Worm (Caenorhabditis elegans) whole organism, young adult: ENCODE data around the gene F52G3.5.
A peak's percentile ranks its signal among the peaks of the same experiment; 100 is the strongest.

ENCODE experiments used
- B0035.1 ChIP-seq: sonication (generic microtip); optimal IDR thresholded peaks from 2 replicates; lab custom pipeline; 2016; ENCODE audit warnings: missing genetic modification characterization, mild to moderate bottlenecking, missing compliant biosample characterization, missing genotype, missing genetic modification reagents
- B0336.3 ChIP-seq: fragments of 200-800 bp; sonication (Bioruptor generic); IDR thresholded peaks from 2 replicates; pipeline ENCODE4 v1.3.6; 2022; ENCODE audit warnings: missing genetic modification characterization, missing compliant biosample characterization
- F33H1.4 ChIP-seq: fragments of 200-800 bp; sonication (Bioruptor generic); IDR thresholded peaks from 2 replicates; pipeline ENCODE4 v1.3.6; 2022; ENCODE audit warnings: missing genetic modification reagents, missing genetic modification characterization, missing compliant biosample characterization
- F52B5.7 ChIP-seq: sonication (generic microtip); optimal IDR thresholded peaks from 2 replicates; lab custom pipeline; 2016; ENCODE audit warnings: mild to moderate bottlenecking, missing genetic modification characterization, missing compliant biosample characterization
- F57A8.1 ChIP-seq: fragments of 200-800 bp; sonication (Bioruptor generic); optimal IDR thresholded peaks from 2 replicates; lab custom pipeline; 2018; ENCODE audit warnings: mild to moderate bottlenecking, missing genetic modification characterization, moderate library complexity, missing compliant biosample characterization
- ama-1 ChIP-seq, 3 experiments: fragments of 150-350 bp in 1 of 3; sonication (generic microtip) in 2 of 3; optimal IDR thresholded peaks; 2 replicates each; lab custom pipeline; 2014 to 2018; ENCODE audit warnings: missing biosample characterization in 2 of 3, missing genetic modification characterization in 2 of 3, missing genetic modification reagents in 2 of 3
- aptf-2 ChIP-seq: fragments of 200-800 bp; sonication (Bioruptor generic); conservative IDR thresholded peaks from 2 replicates; pipeline ENCODE4 v1.3.6; 2022; ENCODE audit warnings: missing genetic modification reagents, missing genetic modification characterization, missing compliant biosample characterization
- atf-7 ChIP-seq: sonication (generic microtip); optimal IDR thresholded peaks from 2 replicates; lab custom pipeline; 2017; ENCODE audit warnings: mild to moderate bottlenecking, missing genetic modification characterization, missing compliant biosample characterization
- attf-3 ChIP-seq: fragments of 200-800 bp; sonication (Bioruptor generic); conservative IDR thresholded peaks from 2 replicates; pipeline ENCODE4 v1.3.6; 2022; ENCODE audit warnings: missing genetic modification reagents, missing genetic modification characterization, missing compliant biosample characterization
- attf-6 ChIP-seq: fragments of 200-800 bp; sonication (Bioruptor generic); IDR thresholded peaks from 2 replicates; pipeline ENCODE4 v1.3.6; 2022; ENCODE audit warnings: missing genetic modification reagents, missing genetic modification characterization, missing compliant biosample characterization
- bed-1 ChIP-seq: fragments of 200-800 bp; sonication (Bioruptor generic); IDR thresholded peaks from 2 replicates; pipeline ENCODE4 v1.3.6; 2022; ENCODE audit warnings: missing genetic modification reagents, missing genetic modification characterization, missing compliant biosample characterization
- cebp-2 ChIP-seq: fragments of 200-800 bp; sonication (Bioruptor generic); IDR thresholded peaks from 2 replicates; pipeline ENCODE4 v1.3.6; 2022; ENCODE audit warnings: missing genetic modification characterization, missing compliant biosample characterization
- ceh-100 ChIP-seq: fragments of 200-800 bp; sonication (Bioruptor generic); IDR thresholded peaks from 2 replicates; pipeline ENCODE4 v1.3.6; 2022; ENCODE audit warnings: missing genetic modification reagents, missing genetic modification characterization, missing compliant biosample characterization
- ceh-27 ChIP-seq: fragments of 200-800 bp; sonication (Bioruptor generic); optimal IDR thresholded peaks from 2 replicates; lab custom pipeline; 2018; ENCODE audit warnings: mild to moderate bottlenecking, missing genetic modification characterization, moderate library complexity, missing compliant biosample characterization
- ceh-58 ChIP-seq: fragments of 200-800 bp; sonication (Bioruptor generic); IDR thresholded peaks from 2 replicates; pipeline ENCODE4 v1.3.6; 2022; ENCODE audit warnings: missing genetic modification characterization, missing compliant biosample characterization
- dpff-1 ChIP-seq: sonication (generic microtip); optimal IDR thresholded peaks from 2 replicates; lab custom pipeline; 2017; ENCODE audit warnings: mild to moderate bottlenecking, missing genetic modification characterization, missing compliant biosample characterization
- dpl-1 ChIP-seq: fragments of 150-350 bp; optimal IDR thresholded peaks from 2 replicates; lab custom pipeline; 2014; ENCODE audit warnings: missing biosample characterization, missing genetic modification reagents, missing genetic modification characterization
- egl-18 ChIP-seq: fragments of 200-800 bp; sonication (Bioruptor generic); IDR thresholded peaks from 2 replicates; pipeline ENCODE4 v1.3.6; 2022; ENCODE audit warnings: missing genetic modification reagents, missing genetic modification characterization, missing compliant biosample characterization
- egl-44 ChIP-seq: fragments of 200-800 bp; sonication (Bioruptor generic); IDR thresholded peaks from 2 replicates; pipeline ENCODE4 v1.3.6; 2022; ENCODE audit warnings: missing genetic modification reagents, missing genetic modification characterization, missing compliant biosample characterization
- egrh-3 ChIP-seq: fragments of 200-800 bp; sonication (Bioruptor generic); IDR thresholded peaks from 2 replicates; pipeline ENCODE4 v1.3.6; 2022; ENCODE audit warnings: missing genetic modification reagents, missing genetic modification characterization, missing compliant biosample characterization
- ekl-4 ChIP-seq: fragments of 200-800 bp; sonication (Bioruptor generic); IDR thresholded peaks from 2 replicates; pipeline ENCODE4 v1.3.6; 2022; ENCODE audit warnings: missing genetic modification reagents, missing genetic modification characterization, missing compliant biosample characterization
- gei-17 ChIP-seq: fragments of 200-800 bp; sonication (Bioruptor generic); optimal IDR thresholded peaks from 2 replicates; lab custom pipeline; 2018; ENCODE audit warnings: mild to moderate bottlenecking, missing genetic modification characterization, missing compliant biosample characterization
- him-1 ChIP-seq: sonication (generic microtip); optimal IDR thresholded peaks from 2 replicates; lab custom pipeline; 2016; ENCODE audit warnings: missing genotype, missing genetic modification reagents, missing genetic modification characterization, missing compliant biosample characterization
- hmg-1.2 ChIP-seq: fragments of 200-800 bp; sonication (Bioruptor generic); IDR thresholded peaks from 2 replicates; pipeline ENCODE4 v1.3.6; 2022; ENCODE audit warnings: missing genetic modification reagents, missing genetic modification characterization, missing compliant biosample characterization
- hrde-1 ChIP-seq: sonication (generic microtip); optimal IDR thresholded peaks from 2 replicates; lab custom pipeline; 2016; ENCODE audit warnings: missing genetic modification characterization, mild to moderate bottlenecking, missing compliant biosample characterization, moderate library complexity, missing genotype, missing genetic modification reagents, borderline replicate concordance
- hsf-1 ChIP-seq: fragments of 200-800 bp; sonication (Bioruptor generic); IDR thresholded peaks from 2 replicates; pipeline ENCODE4 v1.3.6; 2022; ENCODE audit warnings: missing genetic modification reagents, missing genetic modification characterization, missing compliant biosample characterization
- let-607 ChIP-seq, 2 experiments: fragments of 200-800 bp in 1 of 2; sonication (Bioruptor generic) in 1 of 2; sonication (generic microtip) in 1 of 2; optimal IDR thresholded peaks; 2 replicates each; lab custom pipeline; 2016 to 2018; ENCODE audit warnings: mild to moderate bottlenecking in 2 of 2, missing compliant biosample characterization in 2 of 2, missing genetic modification characterization in 2 of 2, moderate library complexity in 2 of 2, missing genotype in 1 of 2
- lin-35 ChIP-seq, 3 experiments: fragments of 150-350 bp in 2 of 3; sonication (generic microtip) in 1 of 3; optimal IDR thresholded peaks; 2 replicates each; lab custom pipeline; 2014 to 2018; ENCODE audit warnings: missing biosample characterization in 3 of 3, missing genetic modification characterization in 3 of 3, missing genetic modification reagents in 3 of 3
- lin-40 ChIP-seq: sonication (generic microtip); optimal IDR thresholded peaks from 2 replicates; lab custom pipeline; 2016; ENCODE audit warnings: missing genetic modification characterization, mild to moderate bottlenecking, missing compliant biosample characterization, missing genotype, missing genetic modification reagents
- lir-1 ChIP-seq: fragments of 200-800 bp; sonication (Bioruptor generic); conservative IDR thresholded peaks from 2 replicates; pipeline ENCODE4 v1.3.6; 2022; ENCODE audit warnings: missing genetic modification reagents, missing genetic modification characterization, missing compliant biosample characterization
- mcd-1 ChIP-seq: fragments of 200-800 bp; sonication (Bioruptor generic); IDR thresholded peaks from 2 replicates; pipeline ENCODE4 v1.3.6; 2022; ENCODE audit warnings: missing genetic modification reagents, missing genetic modification characterization, missing compliant biosample characterization
- nfya-2 ChIP-seq: fragments of 200-800 bp; sonication (Bioruptor generic); IDR thresholded peaks from 2 replicates; pipeline ENCODE4 v1.3.6; 2022; ENCODE audit warnings: missing genetic modification reagents, missing genetic modification characterization, missing compliant biosample characterization
- nhr-80 ChIP-seq: sonication (generic microtip); optimal IDR thresholded peaks from 2 replicates; lab custom pipeline; 2016; ENCODE audit warnings: missing genetic modification characterization, missing compliant biosample characterization
- nhr-90 ChIP-seq: sonication (generic microtip); optimal IDR thresholded peaks from 2 replicates; lab custom pipeline; 2016; ENCODE audit warnings: missing genotype, mild to moderate bottlenecking, missing genetic modification characterization, missing compliant biosample characterization
- pha-4 ChIP-seq: fragments of 150-350 bp; sonication (generic microtip); optimal IDR thresholded peaks from 2 replicates; lab custom pipeline; 2014; ENCODE audit warnings: missing biosample characterization, missing genetic modification reagents, missing genetic modification characterization
- rcor-1 ChIP-seq: fragments of 200-800 bp; sonication (Bioruptor generic); IDR thresholded peaks from 2 replicates; pipeline ENCODE4 v1.3.6; 2022; ENCODE audit warnings: missing genetic modification reagents, missing genetic modification characterization, missing compliant biosample characterization
- repo-1 ChIP-seq: sonication (generic microtip); optimal IDR thresholded peaks from 2 replicates; lab custom pipeline; 2017; ENCODE audit warnings: mild to moderate bottlenecking, missing genetic modification characterization, missing compliant biosample characterization
- rpc-1 ChIP-seq, 2 experiments: fragments of 150-350 bp in 1 of 2; sonication (generic microtip) in 1 of 2; optimal IDR thresholded peaks; 2 replicates each; lab custom pipeline; 2014 to 2018; ENCODE audit warnings: missing biosample characterization in 1 of 2, missing genetic modification characterization in 1 of 2, missing genetic modification reagents in 1 of 2, missing genotype in 1 of 2
- snpc-1.3 ChIP-seq: sonication (generic microtip); optimal IDR thresholded peaks from 2 replicates; lab custom pipeline; 2017; ENCODE audit warnings: missing genetic modification characterization, mild to moderate bottlenecking, missing compliant biosample characterization, antibody characterized with exemption, moderate library complexity, missing genotype, missing genetic modification reagents; ENCODE audit not compliant: insufficient read depth
- snpc-4 ChIP-seq, 5 experiments: fragments of 150-350 bp in 1 of 5; sonication (generic microtip) in 4 of 5; optimal IDR thresholded peaks; 2 replicates each; lab custom pipeline; 2014 to 2018; ENCODE audit warnings: missing genetic modification characterization in 5 of 5, missing biosample characterization in 3 of 5, antibody characterized with exemption in 2 of 5, mild to moderate bottlenecking in 2 of 5, missing compliant biosample characterization in 2 of 5, missing genotype in 2 of 5, moderate library complexity in 2 of 5, missing genetic modification reagents in 1 of 5
- tbp1 ChIP-seq: fragments of 200-800 bp; sonication (Bioruptor generic); optimal IDR thresholded peaks from 2 replicates; lab custom pipeline; 2018; ENCODE audit warnings: mild to moderate bottlenecking, missing genetic modification characterization, missing compliant biosample characterization
- tlf-1 ChIP-seq: fragments of 200-800 bp; sonication (Bioruptor generic); optimal IDR thresholded peaks from 2 replicates; lab custom pipeline; 2018; ENCODE audit warnings: mild to moderate bottlenecking, missing genetic modification characterization, missing compliant biosample characterization
- ztf-22 ChIP-seq: fragments of 200-800 bp; sonication (Bioruptor generic); optimal IDR thresholded peaks from 2 replicates; lab custom pipeline; 2018; ENCODE audit warnings: mild to moderate bottlenecking, missing genetic modification characterization, moderate library complexity, missing compliant biosample characterization
- ztf-26 ChIP-seq: sonication (generic microtip); optimal IDR thresholded peaks from 2 replicates; lab custom pipeline; 2017; ENCODE audit warnings: missing genetic modification characterization, missing compliant biosample characterization

Gene F52G3.5

ce11 chrX:16930663-16931097, 45.3 kb downstream of the F52G3.5 start (continued):
- TF ChIP-seq hrde-1 (no peak), mcd-1 (GFP tag; lab: Robert Waterston, UW) (peak; percentile 39), hmg-1.2 (peak; percentile 48), aptf-2 (GFP tag; lab: Robert Waterston, UW) (peak; percentile 49; the same call in 1 of the 2 replicates), lir-1 (GFP tag; lab: Robert Waterston, UW) (peak; percentile 20; the same call in 1 of the 2 replicates), lin-35 (GFP tag; optimal IDR thresholded peaks at IDR 0.05; lab: Kevin White, UChicago) (peak in 1 of 3 experiments; percentile 29), gei-17 (no peak), atf-7 (tag; lab: Kevin White, UChicago) (peak; percentile 53), ama-1 (optimal IDR thresholded peaks at IDR 0.05; lab: Kevin White, UChicago) (peak; percentile 99), ama-1 (GFP tag; optimal IDR thresholded peaks at IDR 0.05; lab: Kevin White, UChicago) (no peak), B0336.3 (GFP tag; lab: Robert Waterston, UW) (peak; percentile 41), ztf-26 (tag; lab: Kevin White, UChicago) (no peak), F33H1.4 (GFP tag; lab: Robert Waterston, UW) (0 out of 2 replicates have a peak, but pooled peaks have one; percentile 4), attf-6 (GFP tag; lab: Robert Waterston, UW) (peak; percentile 70), repo-1 (peak; percentile 26), rcor-1 (peak; percentile 12; the same call in 1 of the 2 replicates), egl-44 (GFP tag; lab: Robert Waterston, UW) (peak; percentile 52; the same call in 1 of the 2 replicates), rpc-1 (optimal IDR thresholded peaks at IDR 0.05; lab: Kevin White, UChicago) (no peak), rpc-1 (tag; optimal IDR thresholded peaks at IDR 0.05; lab: Kevin White, UChicago) (no peak), F57A8.1 (GFP tag; lab: Kevin White, UChicago) (no peak), ceh-100 (GFP tag; lab: Robert Waterston, UW) (peak; percentile 61), pha-4 (tag; lab: Kevin White, UChicago) (peak; percentile 69), nfya-2 (peak; percentile 86; the same call in 1 of the 2 replicates), egrh-3 (GFP tag; lab: Robert Waterston, UW) (peak; percentile 42), tbp1 (peak; percentile 57), attf-3 (GFP tag; lab: Robert Waterston, UW) (peak; percentile 55), ztf-22 (GFP tag; lab: Kevin White, UChicago) (peak; percentile 65), F52B5.7 (peak; percentile 88), lin-40 (tag; lab: Kevin White, UChicago) (peak; percentile 58), bed-1 (GFP tag; lab: Robert Waterston, UW) (peak; percentile 75; the same call in 1 of the 2 replicates), let-607 (tag; optimal IDR thresholded peaks at IDR 0.05; lab: Kevin White, UChicago) (peak; percentile 37 to 40), ekl-4 (GFP tag; lab: Robert Waterston, UW) (peak; percentile 77), nhr-90 (tag; lab: Kevin White, UChicago) (peak; percentile 85), B0035.1 (tag; lab: Kevin White, UChicago) (no peak), cebp-2 (GFP tag; lab: Robert Waterston, UW) (0 out of 2 replicates have a peak, but pooled peaks have one; percentile 10), egl-18 (peak; percentile 75; the same call in 1 of the 2 replicates), dpff-1 (tag; lab: Kevin White, UChicago) (peak; percentile 72), ceh-58 (GFP tag; lab: Robert Waterston, UW) (peak; percentile 93; the same call in 1 of the 2 replicates), tlf-1 (peak; percentile 65), snpc-1.3 (no peak), hsf-1 (GFP tag; lab: Robert Waterston, UW) (peak; percentile 76), him-1 (tag; lab: Kevin White, UChicago) (no peak), dpl-1 (GFP tag; lab: Kevin White, UChicago) (no peak), ceh-27 (GFP tag; lab: Kevin White, UChicago) (peak; percentile 79), nhr-80 (tag; lab: Kevin White, UChicago) (peak; percentile 78), snpc-4 (GFP tag; optimal IDR thresholded peaks at IDR 0.05; lab: Kevin White, UChicago) (no peak), snpc-4 (tag; optimal IDR thresholded peaks at IDR 0.05; lab: Kevin White, UChicago) (peak in 1 of 4 experiments; percentile 68)
